Fruit fly (Drosophila melanogaster) whole organism, pupa: ENCODE measurements around the gene Dnali1.

ENCODE experiments used
- CG10348 ChIP-seq: fragments of 200-800 bp; sonication (Bioruptor generic); IDR thresholded peaks from 2 replicates; pipeline ENCODE4 v1.3.6; 2022; ENCODE audit warnings: missing biosample characterization, missing genetic modification characterization
- CG12605 ChIP-seq: fragments of 200-800 bp; sonication (Bioruptor generic); IDR thresholded peaks from 2 replicates; pipeline ENCODE4 v1.3.6; 2022; ENCODE audit warnings: missing biosample characterization, missing genetic modification characterization
- CG13204 ChIP-seq: fragments of 200-800 bp; sonication (Bioruptor generic); optimal IDR thresholded peaks from 2 replicates; lab custom pipeline; 2018; ENCODE audit warnings: missing biosample characterization, mild to moderate bottlenecking, missing genetic modification characterization, moderate library complexity
- CG14655 ChIP-seq: fragments of 200-800 bp; sonication (Bioruptor generic); optimal IDR thresholded peaks from 3 replicates; lab custom pipeline; 2017; ENCODE audit warnings: mild to moderate bottlenecking, missing biosample characterization, missing genetic modification reagents, missing genetic modification characterization
- CG15710 ChIP-seq: fragments of 200-800 bp; sonication (Bioruptor generic); optimal IDR thresholded peaks from 2 replicates; lab custom pipeline; 2018; ENCODE audit warnings: missing biosample characterization, mild to moderate bottlenecking, missing genetic modification characterization, moderate library complexity
- CG17806 ChIP-seq: fragments of 200-800 bp; sonication (Bioruptor generic); optimal IDR thresholded peaks from 2 replicates; lab custom pipeline; 2018; ENCODE audit warnings: missing biosample characterization, mild to moderate bottlenecking, missing genetic modification characterization, moderate library complexity
- CG32121 ChIP-seq: fragments of 200-800 bp; sonication (Bioruptor generic); IDR thresholded peaks from 2 replicates; pipeline ENCODE4 v1.3.6; 2022; ENCODE audit warnings: missing biosample characterization, missing genetic modification characterization
- CG34367 ChIP-seq: fragments of 200-800 bp; sonication (Bioruptor generic); optimal IDR thresholded peaks from 2 replicates; lab custom pipeline; 2018; ENCODE audit warnings: missing biosample characterization, mild to moderate bottlenecking, missing genetic modification characterization
- CG4496 ChIP-seq: fragments of 200-800 bp; sonication (Bioruptor generic); IDR thresholded peaks from 3 replicates; pipeline ENCODE4 v1.3.6; 2022; ENCODE audit warnings: missing biosample characterization, missing genetic modification characterization
- CG8159 ChIP-seq: fragments of 200-800 bp; sonication (Bioruptor generic); optimal IDR thresholded peaks from 3 replicates; lab custom pipeline; 2018; ENCODE audit warnings: missing biosample characterization, mild to moderate bottlenecking, missing genetic modification characterization, moderate library complexity
- CG8301 ChIP-seq: fragments of 200-800 bp; sonication (Bioruptor generic); optimal IDR thresholded peaks from 2 replicates; lab custom pipeline; 2018; ENCODE audit warnings: missing biosample characterization, mild to moderate bottlenecking, missing genetic modification characterization
- CG9948 ChIP-seq: fragments of 200-800 bp; sonication (Bioruptor generic); optimal IDR thresholded peaks from 2 replicates; lab custom pipeline; 2018; ENCODE audit warnings: missing biosample characterization, mild to moderate bottlenecking, missing genetic modification characterization, moderate library complexity
- D1 ChIP-seq: fragments of 200-800 bp; sonication (Bioruptor generic); optimal IDR thresholded peaks from 2 replicates; lab custom pipeline; 2018; ENCODE audit warnings: missing biosample characterization, mild to moderate bottlenecking, missing genetic modification characterization, moderate library complexity
- EcR ChIP-seq: fragments of 200-800 bp; sonication (Bioruptor generic); optimal IDR thresholded peaks from 3 replicates; lab custom pipeline; 2019; ENCODE audit warnings: missing biosample characterization, missing genetic modification characterization, mild to moderate bottlenecking, moderate library complexity, missing genetic modification reagents
- Ets98B ChIP-seq: fragments of 200-800 bp; sonication (Bioruptor generic); IDR thresholded peaks from 2 replicates; pipeline ENCODE4 v1.3.6; 2022; ENCODE audit warnings: missing biosample characterization, missing genetic modification characterization
- Pif1A ChIP-seq: fragments of 200-800 bp; sonication (Bioruptor generic); optimal IDR thresholded peaks from 3 replicates; lab custom pipeline; 2016; ENCODE audit warnings: missing biosample characterization, missing genetic modification characterization
- Pif1B ChIP-seq: fragments of 200-800 bp; sonication (Bioruptor generic); optimal IDR thresholded peaks from 3 replicates; lab custom pipeline; 2016; ENCODE audit warnings: missing biosample characterization, missing genetic modification characterization
- Snoo ChIP-seq: fragments of 200-800 bp; sonication (Bioruptor generic); optimal IDR thresholded peaks from 3 replicates; lab custom pipeline; 2017; ENCODE audit warnings: missing biosample characterization, mild to moderate bottlenecking, missing genetic modification characterization, inconsistent platforms
- fd96Ca ChIP-seq: fragments of 200-800 bp; sonication (Bioruptor generic); IDR thresholded peaks from 3 replicates; pipeline ENCODE4 v1.3.6; 2022; ENCODE audit warnings: missing biosample characterization, missing genetic modification characterization
- gl ChIP-seq: fragments of 200-800 bp; sonication (Bioruptor generic); optimal IDR thresholded peaks from 2 replicates; lab custom pipeline; 2018; ENCODE audit warnings: missing biosample characterization, mild to moderate bottlenecking, missing genetic modification characterization
- rn ChIP-seq: fragments of 200-800 bp; sonication (Bioruptor generic); IDR thresholded peaks from 2 replicates; pipeline ENCODE4 v1.3.6; 2022; ENCODE audit warnings: missing biosample characterization, missing genetic modification characterization

The Dnali1 gene

dm6 chr3R:11883129-11883528 is 10.0 kb downstream of the Dnali1 start:
- TF ChIP-seq fd96Ca (GFP tag; lab: Robert Waterston, UW) (no peak), CG10348 (GFP tag; lab: Robert Waterston, UW) (no peak), Snoo (tag; lab: Kevin White, UChicago) (no peak), EcR (no peak), CG13204 (no peak), gl (tag; lab: Kevin White, UChicago) (no peak)
- TF ChIP-seq, all 21 proteins: peak for 0

dm6 chr3R:11882506-11882953 is 10.6 kb downstream of the Dnali1 start, which contains the start of the genes CG6962 and CG31368:
CG6962 (minus strand) TSS chr3R:11882534.
CG31368 (plus strand) TSS chr3R:11882790.
- TF ChIP-seq CG15710 (tag; lab: Kevin White, UChicago) (peak; percentile 73), CG34367 (tag; lab: Kevin White, UChicago) (peak; percentile 34), CG32121 (GFP tag; lab: Robert Waterston, UW) (peak; percentile 59; the same call in 1 of the 2 replicates), Snoo (tag; lab: Kevin White, UChicago) (peak; percentile 54), Ets98B (GFP tag; lab: Robert Waterston, UW) (peak; percentile 54), CG17806 (peak; percentile 69), Pif1A (GFP tag; lab: Kevin White, UChicago) (no peak), rn (GFP tag; lab: Robert Waterston, UW) (no peak), CG10348 (GFP tag; lab: Robert Waterston, UW) (0 out of 2 replicates have a peak, but pooled peaks have one; percentile 14), fd96Ca (GFP tag; lab: Robert Waterston, UW) (0 out of 3 replicates have a peak, but pooled peaks have one; percentile 32), CG9948 (tag; lab: Kevin White, UChicago) (peak; percentile 60), Pif1B (GFP tag; lab: Kevin White, UChicago) (no peak), D1 (tag; lab: Kevin White, UChicago) (no peak), CG4496 (GFP tag; lab: Robert Waterston, UW) (peak; percentile 80), gl (tag; lab: Kevin White, UChicago) (no peak), EcR (no peak), CG13204 (no peak), CG12605 (GFP tag; lab: Robert Waterston, UW) (peak; percentile 60), CG8301 (peak; percentile 53), CG8159 (tag; lab: Kevin White, UChicago) (peak; percentile 69), CG14655 (GFP tag; lab: Kevin White, UChicago) (no peak)

- TF ChIP-seq CG4496 (GFP tag; lab: Robert Waterston, UW) (no peak), D1 (tag; lab: Kevin White, UChicago) (no peak), fd96Ca (GFP tag; lab: Robert Waterston, UW) (no peak), CG32121 (GFP tag; lab: Robert Waterston, UW) (no peak), CG8301 (no peak), CG9948 (tag; lab: Kevin White, UChicago) (no peak), Snoo (tag; lab: Kevin White, UChicago) (no peak)
Measured at dm6 chr3R:11877162-11877561, 15.9 kb downstream of the Dnali1 start, which contains the start of gene sad. sad (plus strand) TSS chr3R:11877235.

- no peak for TF ChIP-seq CG12605 (GFP tag; lab: Robert Waterston, UW)
- no peak for TF ChIP-seq CG17806
- TF ChIP-seq CG10348 (GFP tag; lab: Robert Waterston, UW) = no peak
- no peak for TF ChIP-seq Snoo (tag; lab: Kevin White, UChicago)
- no peak for TF ChIP-seq CG34367 (tag; lab: Kevin White, UChicago)
- no peak for TF ChIP-seq CG4496 (GFP tag; lab: Robert Waterston, UW)
- TF ChIP-seq CG32121 (GFP tag; lab: Robert Waterston, UW) = no peak
- no peak for TF ChIP-seq CG14655 (GFP tag; lab: Kevin White, UChicago)
- TF ChIP-seq fd96Ca (GFP tag; lab: Robert Waterston, UW) = no peak
- no peak for TF ChIP-seq CG9948 (tag; lab: Kevin White, UChicago)
- TF ChIP-seq CG8301 = no peak
- no peak for TF ChIP-seq gl (tag; lab: Kevin White, UChicago)
- no peak for TF ChIP-seq D1 (tag; lab: Kevin White, UChicago)
Measured at dm6 chr3R:11876750-11877149, 16.3 kb downstream of the Dnali1 start.

- TF ChIP-seq CG13204 = no peak
- TF ChIP-seq CG8159 (tag; lab: Kevin White, UChicago) = peak; percentile 40
- TF ChIP-seq Ets98B (GFP tag; lab: Robert Waterston, UW) = peak; percentile 11; the same call in 1 of the 2 replicates
- TF ChIP-seq CG12605 (GFP tag; lab: Robert Waterston, UW) = no peak
- TF ChIP-seq CG4496 (GFP tag; lab: Robert Waterston, UW) = peak; percentile 30; the same call in 1 of the 3 replicates
- TF ChIP-seq EcR = no peak
- peak; percentile 38 for TF ChIP-seq Pif1A (GFP tag; lab: Kevin White, UChicago)
- no peak for TF ChIP-seq fd96Ca (GFP tag; lab: Robert Waterston, UW)
- TF ChIP-seq Pif1B (GFP tag; lab: Kevin White, UChicago) = peak; percentile 34
- TF ChIP-seq CG15710 (tag; lab: Kevin White, UChicago) = peak; percentile 39
- TF ChIP-seq gl (tag; lab: Kevin White, UChicago) = no peak
- TF ChIP-seq Snoo (tag; lab: Kevin White, UChicago) = peak; percentile 69
- peak; percentile 33 for TF ChIP-seq CG17806
- no peak for TF ChIP-seq CG32121 (GFP tag; lab: Robert Waterston, UW)
Measured at dm6 chr3R:11872692-11873091, 20.4 kb downstream of the Dnali1 start.

dm6 chr3R:11870135-11870534 is 23.0 kb downstream of the Dnali1 start:
- no peak for TF ChIP-seq gl (tag; lab: Kevin White, UChicago)
- TF ChIP-seq rn (GFP tag; lab: Robert Waterston, UW) = no peak
- no peak for TF ChIP-seq CG14655 (GFP tag; lab: Kevin White, UChicago)
- TF ChIP-seq CG32121 (GFP tag; lab: Robert Waterston, UW) = no peak
- no peak for TF ChIP-seq CG9948 (tag; lab: Kevin White, UChicago)
- TF ChIP-seq fd96Ca (GFP tag; lab: Robert Waterston, UW) = no peak
- no peak for TF ChIP-seq CG8159 (tag; lab: Kevin White, UChicago)
- no peak for TF ChIP-seq D1 (tag; lab: Kevin White, UChicago)
- TF ChIP-seq CG12605 (GFP tag; lab: Robert Waterston, UW) = no peak
- TF ChIP-seq Ets98B (GFP tag; lab: Robert Waterston, UW) = no peak
- no peak for TF ChIP-seq CG34367 (tag; lab: Kevin White, UChicago)
- TF ChIP-seq CG10348 (GFP tag; lab: Robert Waterston, UW) = no peak
- no peak for TF ChIP-seq CG8301
- no peak for TF ChIP-seq CG17806
- no peak for TF ChIP-seq Snoo (tag; lab: Kevin White, UChicago)
- TF ChIP-seq CG4496 (GFP tag; lab: Robert Waterston, UW) = no peak
- no peak for TF ChIP-seq EcR
- no peak for TF ChIP-seq CG15710 (tag; lab: Kevin White, UChicago)
